2 fruit fly cellular contexts compared by ENCODE assay signal in the genomic region with DNA sequence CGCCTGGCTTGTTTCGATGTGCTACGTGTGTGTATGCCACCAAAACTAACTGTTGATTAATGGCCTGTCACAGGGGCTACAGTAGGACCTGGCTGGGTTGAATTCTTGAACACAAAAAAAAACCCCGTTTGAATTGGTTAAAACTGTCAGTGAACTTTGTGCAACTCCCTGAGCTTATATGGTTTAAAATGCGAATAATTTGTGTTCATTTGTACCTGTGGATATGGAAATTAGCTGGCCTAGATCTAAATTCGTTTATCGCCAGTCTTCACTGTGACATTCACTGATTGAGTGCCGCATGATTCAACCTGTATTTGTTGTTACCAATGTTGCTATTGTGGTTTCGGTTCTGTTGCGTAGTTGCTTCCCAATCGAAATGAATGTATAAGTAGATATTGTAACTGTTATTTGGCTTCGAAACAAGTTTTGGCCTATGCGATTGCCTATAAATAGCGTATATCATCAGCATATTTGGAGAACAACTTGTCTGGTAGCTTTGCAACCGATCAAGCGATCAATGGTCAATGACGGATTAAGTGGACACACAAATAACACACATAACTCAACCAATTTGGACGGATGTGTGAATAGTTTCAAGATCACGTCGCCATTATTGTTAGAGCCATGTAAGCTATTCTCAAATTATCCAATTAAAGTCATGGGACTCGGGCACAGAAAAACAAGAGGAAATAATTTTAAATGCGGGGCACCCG.
TF ChIP-seq lines count a peak whose summit lies in the region.

No protein-coding gene starts in this region.

TF ChIP-seq in whole organism, embryonic, 481 proteins besides CTCF, POLR2A, EP300 and RAD21 (continued from another document and continues in another):
- no peak for TF ChIP-seq Ets97D (GFP tag; optimal IDR thresholded peaks at IDR 0.05; lab: Kevin White, UChicago)
- TF ChIP-seq MBD-R2 (GFP tag; IDR thresholded peaks at IDR 0.05; lab: Robert Waterston, UW) = peak; percentile 56; the same call in 1 of the 2 replicates
- peak; percentile 58 for TF ChIP-seq CG6813 (GFP tag; optimal IDR thresholded peaks at IDR 0.05; lab: Kevin White, UChicago)
- TF ChIP-seq Hsf (GFP tag; optimal IDR thresholded peaks at IDR 0.05; lab: Kevin White, UChicago) = peak; percentile 70
- TF ChIP-seq YL-1 (GFP tag; optimal IDR thresholded peaks at IDR 0.05; lab: Kevin White, UChicago) = no peak
- TF ChIP-seq CrebB (tag; optimal IDR thresholded peaks at IDR 0.05; lab: Kevin White, UChicago) = peak; percentile 44
- TF ChIP-seq Dip3 (GFP tag; optimal IDR thresholded peaks at IDR 0.05; lab: Kevin White, UChicago) = peak; percentile 69
- peak; percentile 71 for TF ChIP-seq Bteb2 (GFP tag; optimal IDR thresholded peaks at IDR 0.05; lab: Kevin White, UChicago)
- peak; percentile 14 for TF ChIP-seq Jarid2 (GFP tag; optimal IDR thresholded peaks at IDR 0.05; lab: Kevin White, UChicago)
- peak; percentile 79 for TF ChIP-seq Xrp1 (GFP tag; IDR thresholded peaks at IDR 0.05; lab: Robert Waterston, UW)
- TF ChIP-seq CG10274 (GFP tag; optimal IDR thresholded peaks at IDR 0.05; lab: Kevin White, UChicago) = peak; percentile 59
- peak; percentile 92 for TF ChIP-seq CG2120 (GFP tag; optimal IDR thresholded peaks at IDR 0.05; lab: Kevin White, UChicago)
- TF ChIP-seq peb (GFP tag; IDR thresholded peaks at IDR 0.05; lab: Robert Waterston, UW) = peak; percentile 61
- 0 out of 2 replicates have a peak, but pooled peaks have one; percentile 30 for TF ChIP-seq bowl (GFP tag; IDR thresholded peaks at IDR 0.05; lab: Robert Waterston, UW)
- TF ChIP-seq Doc2 (GFP tag; IDR thresholded peaks at IDR 0.05; lab: Robert Waterston, UW) = 0 out of 2 replicates have a peak, but pooled peaks have one; percentile 35
- TF ChIP-seq CG32767 (GFP tag; IDR thresholded peaks at IDR 0.05; lab: Robert Waterston, UW) = 0 out of 2 replicates have a peak, but pooled peaks have one; percentile 51
- TF ChIP-seq sob (GFP tag; IDR thresholded peaks at IDR 0.05; lab: Robert Waterston, UW) = peak; percentile 71
- TF ChIP-seq CG12942 (GFP tag; optimal IDR thresholded peaks at IDR 0.05; lab: Kevin White, UChicago) = peak; percentile 55
- peak; percentile 33 for TF ChIP-seq CG1792 (GFP tag; optimal IDR thresholded peaks at IDR 0.05; lab: Kevin White, UChicago)
- TF ChIP-seq pita (GFP tag; optimal IDR thresholded peaks at IDR 0.05; lab: Kevin White, UChicago) = no peak
- peak; percentile 82 for TF ChIP-seq CG6689 (GFP tag; IDR thresholded peaks at IDR 0.05; lab: Robert Waterston, UW)
- peak; percentile 49 for TF ChIP-seq CG18262 (tag; optimal IDR thresholded peaks at IDR 0.05; lab: Kevin White, UChicago)
- TF ChIP-seq dysf (GFP tag; IDR thresholded peaks at IDR 0.05; lab: Robert Waterston, UW) = peak; percentile 90
- peak; percentile 20 for TF ChIP-seq CG6654 (GFP tag; optimal IDR thresholded peaks at IDR 0.05; lab: Kevin White, UChicago)
- peak; percentile 87 for TF ChIP-seq Ptx1 (GFP tag; IDR thresholded peaks at IDR 0.05; lab: Robert Waterston, UW)
- TF ChIP-seq esg (GFP tag; conservative IDR thresholded peaks at IDR 0.05; lab: Robert Waterston, UW) = peak; percentile 77
- TF ChIP-seq CG7357 (GFP tag; IDR thresholded peaks at IDR 0.05; lab: Robert Waterston, UW) = peak; percentile 68
- peak; percentile 68 for TF ChIP-seq fd3F (GFP tag; optimal IDR thresholded peaks at IDR 0.05; lab: Kevin White, UChicago)
- TF ChIP-seq CG2129 (GFP tag; IDR thresholded peaks at IDR 0.05; lab: Robert Waterston, UW; ENCODE audit: partially characterized antibody) = no peak
- peak; percentile 58 for TF ChIP-seq CG10979 (tag; optimal IDR thresholded peaks at IDR 0.05; lab: Kevin White, UChicago)
- TF ChIP-seq CG10959 (GFP tag; IDR thresholded peaks at IDR 0.05; lab: Robert Waterston, UW) = no peak
- peak; percentile 31 for TF ChIP-seq CG16863 (GFP tag; optimal IDR thresholded peaks at IDR 0.05; lab: Kevin White, UChicago)
- TF ChIP-seq zfh1 (GFP tag; IDR thresholded peaks at IDR 0.05; lab: Robert Waterston, UW) = peak; percentile 68; the same call in 2 of the 3 replicates
- TF ChIP-seq CG11723 (GFP tag; optimal IDR thresholded peaks at IDR 0.05; lab: Kevin White, UChicago) = peak; percentile 29
- peak; percentile 75; the same call in 1 of the 2 replicates for TF ChIP-seq CG16779 (GFP tag; IDR thresholded peaks at IDR 0.05; lab: Robert Waterston, UW)
- TF ChIP-seq CG8765 (GFP tag; IDR thresholded peaks at IDR 0.05; lab: Robert Waterston, UW) = peak; percentile 35; the same call in 1 of the 2 replicates
- peak; percentile 78 for TF ChIP-seq mam (GFP tag; optimal IDR thresholded peaks at IDR 0.05; lab: Kevin White, UChicago)
- TF ChIP-seq ATbp (GFP tag; optimal IDR thresholded peaks at IDR 0.05; lab: Kevin White, UChicago) = peak; percentile 45
- peak; percentile 46; the same call in 1 of the 2 replicates for TF ChIP-seq CG17328 (GFP tag; IDR thresholded peaks at IDR 0.05; lab: Robert Waterston, UW)
- peak; percentile 51 for TF ChIP-seq CG34376 (GFP tag; optimal IDR thresholded peaks at IDR 0.05; lab: Kevin White, UChicago)
- peak; percentile 70 for TF ChIP-seq dati (GFP tag; IDR thresholded peaks at IDR 0.05; lab: Robert Waterston, UW)
- peak; percentile 80 for TF ChIP-seq zfh2 (GFP tag; optimal IDR thresholded peaks at IDR 0.05; lab: Kevin White, UChicago)
- TF ChIP-seq CG7745 (tag; optimal IDR thresholded peaks at IDR 0.05; lab: Kevin White, UChicago) = no peak
- TF ChIP-seq cad (GFP tag; optimal IDR thresholded peaks at IDR 0.05; lab: Kevin White, UChicago) = no peak
- peak; percentile 50 for TF ChIP-seq CG8388 (GFP tag; optimal IDR thresholded peaks at IDR 0.05; lab: Kevin White, UChicago)
- TF ChIP-seq CG12104 (GFP tag; optimal IDR thresholded peaks at IDR 0.05; lab: Kevin White, UChicago) = peak; percentile 59
- TF ChIP-seq Sox102F (GFP tag; optimal IDR thresholded peaks at IDR 0.05; lab: Kevin White, UChicago) = peak; percentile 74
- TF ChIP-seq cas (GFP tag; IDR thresholded peaks at IDR 0.05; lab: Robert Waterston, UW) = peak; percentile 55; the same call in 1 of the 2 replicates
- peak; percentile 82 for TF ChIP-seq CG11504 (tag; optimal IDR thresholded peaks at IDR 0.05; lab: Kevin White, UChicago)
- peak; percentile 42 for TF ChIP-seq Ets65A (GFP tag; lab: Kevin White, UChicago)
- TF ChIP-seq CG2889 (GFP tag; IDR thresholded peaks at IDR 0.05; lab: Robert Waterston, UW) = peak; percentile 66; the same call in 2 of the 3 replicates
- TF ChIP-seq HmgD (GFP tag; optimal IDR thresholded peaks at IDR 0.05; lab: Kevin White, UChicago) = peak; percentile 31
- 0 out of 2 replicates have a peak, but pooled peaks have one; percentile 22 for TF ChIP-seq CG11696 (GFP tag; IDR thresholded peaks at IDR 0.05; lab: Robert Waterston, UW)
- peak; percentile 43 for TF ChIP-seq CG31365 (tag; optimal IDR thresholded peaks at IDR 0.05; lab: Kevin White, UChicago)
- peak; percentile 30 for TF ChIP-seq Vsx1 (GFP tag; optimal IDR thresholded peaks at IDR 0.05; lab: Kevin White, UChicago)
- TF ChIP-seq ind (GFP tag; optimal IDR thresholded peaks at IDR 0.05; lab: Kevin White, UChicago) = peak; percentile 81
- TF ChIP-seq otp (GFP tag; IDR thresholded peaks at IDR 0.05; lab: Robert Waterston, UW) = 0 out of 3 replicates have a peak, but pooled peaks have one; percentile 44
- peak; percentile 60 for TF ChIP-seq odd (GFP tag; optimal IDR thresholded peaks at IDR 0.05; lab: Kevin White, UChicago)
- TF ChIP-seq p53 (GFP tag; optimal IDR thresholded peaks at IDR 0.05; lab: Kevin White, UChicago) = peak; percentile 53

TF ChIP-seq in whole organism, prepupa, 60 proteins besides CTCF, POLR2A, EP300 and RAD21 (continued from another document):
- TF ChIP-seq achi (GFP tag; optimal IDR thresholded peaks at IDR 0.05; lab: Kevin White, UChicago) (no peak), CG6854 (GFP tag; optimal IDR thresholded peaks at IDR 0.05; lab: Kevin White, UChicago) (no peak), lz (GFP tag; optimal IDR thresholded peaks at IDR 0.05; lab: Kevin White, UChicago) (peak; percentile 24), dsx (GFP tag; optimal IDR thresholded peaks at IDR 0.05; lab: Kevin White, UChicago; ENCODE audit: poor library complexity, severe bottlenecking) (no peak), Lpt (GFP tag; optimal IDR thresholded peaks at IDR 0.05; lab: Kevin White, UChicago) (no peak), dac (GFP tag; optimal IDR thresholded peaks at IDR 0.05; lab: Kevin White, UChicago) (peak; percentile 13), CG34406 (GFP tag; optimal IDR thresholded peaks at IDR 0.05; lab: Kevin White, UChicago) (no peak), Smox (GFP tag; optimal IDR thresholded peaks at IDR 0.05; lab: Kevin White, UChicago) (no peak), spab (GFP tag; optimal IDR thresholded peaks at IDR 0.05; lab: Kevin White, UChicago) (no peak), CG8319 (GFP tag; optimal IDR thresholded peaks at IDR 0.05; lab: Kevin White, UChicago) (no peak), cyc (GFP tag; optimal IDR thresholded peaks at IDR 0.05; lab: Kevin White, UChicago) (no peak), CG32006 (GFP tag; optimal IDR thresholded peaks at IDR 0.05; lab: Kevin White, UChicago) (peak; percentile 58), Ets96B (tag; optimal IDR thresholded peaks at IDR 0.05; lab: Kevin White, UChicago) (no peak), CG4318 (GFP tag; optimal IDR thresholded peaks at IDR 0.05; lab: Kevin White, UChicago) (no peak), CG15336 (GFP tag; IDR thresholded peaks at IDR 0.05; lab: Robert Waterston, UW) (peak; percentile 59), Met (GFP tag; optimal IDR thresholded peaks at IDR 0.05; lab: Kevin White, UChicago) (peak; percentile 29), fd85E (GFP tag; optimal IDR thresholded peaks at IDR 0.05; lab: Kevin White, UChicago) (no peak), pdm3 (GFP tag; optimal IDR thresholded peaks at IDR 0.05; lab: Kevin White, UChicago) (peak; percentile 13), vri (GFP tag; optimal IDR thresholded peaks at IDR 0.05; lab: Kevin White, UChicago) (no peak), topi (GFP tag; optimal IDR thresholded peaks at IDR 0.05; lab: Kevin White, UChicago) (no peak), ss (GFP tag; optimal IDR thresholded peaks at IDR 0.05; lab: Kevin White, UChicago) (no peak), CG6163 (GFP tag; IDR thresholded peaks at IDR 0.05; lab: Robert Waterston, UW) (0 out of 3 replicates have a peak, but pooled peaks have one; percentile 42), CG6276 (GFP tag; optimal IDR thresholded peaks at IDR 0.05; lab: Kevin White, UChicago) (peak; percentile 50), CG31627 (GFP tag; optimal IDR thresholded peaks at IDR 0.05; lab: Kevin White, UChicago) (peak; percentile 15), CG11762 (GFP tag; optimal IDR thresholded peaks at IDR 0.05; lab: Kevin White, UChicago; ENCODE audit: insufficient read depth) (no peak), OdsH (GFP tag; optimal IDR thresholded peaks at IDR 0.05; lab: Kevin White, UChicago) (peak; percentile 33), CG6792 (GFP tag; optimal IDR thresholded peaks at IDR 0.05; lab: Kevin White, UChicago) (peak; percentile 3), Sox102F (GFP tag; optimal IDR thresholded peaks at IDR 0.05; lab: Kevin White, UChicago) (no peak), Sox15 (GFP tag; optimal IDR thresholded peaks at IDR 0.05; lab: Kevin White, UChicago) (no peak), CG11902 (GFP tag; optimal IDR thresholded peaks at IDR 0.05; lab: Kevin White, UChicago) (peak; percentile 1), CG8119 (GFP tag; IDR thresholded peaks at IDR 0.05; lab: Robert Waterston, UW) (peak; percentile 43; the same call in 1 of the 3 replicates), acj6 (GFP tag; optimal IDR thresholded peaks at IDR 0.05; lab: Kevin White, UChicago) (peak; percentile 20), Gug (GFP tag; IDR thresholded peaks at IDR 0.05; lab: Robert Waterston, UW) (no peak), CG11294 (GFP tag; IDR thresholded peaks at IDR 0.05; lab: Robert Waterston, UW) (no peak), fd59A (GFP tag; optimal IDR thresholded peaks at IDR 0.05; lab: Kevin White, UChicago) (no peak), Blimp-1 (GFP tag; optimal IDR thresholded peaks at IDR 0.05; lab: Kevin White, UChicago) (no peak), CG1621 (tag; optimal IDR thresholded peaks at IDR 0.05; lab: Kevin White, UChicago) (no peak), fkh (GFP tag; optimal IDR thresholded peaks at IDR 0.05; lab: Kevin White, UChicago) (no peak), Hr4 (GFP tag; optimal IDR thresholded peaks at IDR 0.05; lab: Kevin White, UChicago) (peak; percentile 56)
